Fruit fly (Drosophila melanogaster) whole organism, wandering third instar larva: ENCODE data around the gene ssh.
A peak's percentile ranks its signal among the peaks of the same experiment; 100 is the strongest.

Source experiments
- Abd-B ChIP-seq: fragments of >200 bp; optimal IDR thresholded peaks from 2 replicates; lab custom pipeline; 2017; ENCODE audit warnings: missing biosample characterization, missing genetic modification characterization
- CG32264 ChIP-seq: fragments of 200-800 bp; sonication (Bioruptor generic); optimal IDR thresholded peaks from 2 replicates; lab custom pipeline; 2016; ENCODE audit warnings: missing biosample characterization, missing genetic modification characterization
- CG9705 ChIP-seq: fragments of 200-800 bp; sonication (Bioruptor generic); optimal IDR thresholded peaks from 2 replicates; lab custom pipeline; 2018; ENCODE audit warnings: missing biosample characterization, mild to moderate bottlenecking, missing genetic modification characterization
- Dfd ChIP-seq: fragments of >200 bp; optimal IDR thresholded peaks from 2 replicates; lab custom pipeline; 2017; ENCODE audit warnings: missing biosample characterization, missing genetic modification characterization
- HLH106 ChIP-seq: fragments of 200-800 bp; optimal IDR thresholded peaks from 3 replicates; lab custom pipeline; 2019; ENCODE audit warnings: missing biosample characterization, mild to moderate bottlenecking, missing genetic modification characterization, moderate library complexity
- Hnf4 ChIP-seq: fragments of 200-800 bp; sonication (Bioruptor generic); optimal IDR thresholded peaks from 2 replicates; lab custom pipeline; 2016; ENCODE audit warnings: missing biosample characterization, mild to moderate bottlenecking, missing genetic modification characterization
- Hr78 ChIP-seq: fragments of >200 bp; optimal IDR thresholded peaks from 2 replicates; lab custom pipeline; 2017; ENCODE audit warnings: missing biosample characterization, missing genetic modification characterization
- Hr83 ChIP-seq: fragments of 200-300 bp; sonication (Bioruptor generic); optimal IDR thresholded peaks from 2 replicates; lab custom pipeline; 2016; ENCODE audit warnings: missing biosample characterization, mild to moderate bottlenecking, missing genetic modification characterization, moderate library complexity; ENCODE audit not compliant: poor library complexity, severe bottlenecking
- Jra ChIP-seq: sonication (Bioruptor generic); optimal IDR thresholded peaks from 2 replicates; lab custom pipeline; 2016; ENCODE audit warnings: missing biosample characterization, missing genetic modification characterization
- Myc ChIP-seq: fragments of >200 bp; optimal IDR thresholded peaks from 2 replicates; lab custom pipeline; 2017
- OdsH ChIP-seq: fragments of 200-800 bp; sonication (Bioruptor generic); optimal IDR thresholded peaks from 2 replicates; lab custom pipeline; 2016; ENCODE audit warnings: missing biosample characterization, mild to moderate bottlenecking, missing genetic modification characterization
- Rel ChIP-seq, 2 experiments: fragments of 200-800 bp; sonication (Bioruptor generic) in 1 of 2; optimal IDR thresholded peaks; 2 replicates in 1 of 2; 3 replicates in 1 of 2; lab custom pipeline; 2016 to 2019; ENCODE audit warnings: mild to moderate bottlenecking in 2 of 2, missing biosample characterization in 2 of 2, missing genetic modification characterization in 2 of 2, moderate library complexity in 1 of 2
- Sp1 ChIP-seq: fragments of 200-800 bp; sonication (Bioruptor generic); optimal IDR thresholded peaks from 3 replicates; lab custom pipeline; 2019; ENCODE audit warnings: missing biosample characterization, mild to moderate bottlenecking, missing genetic modification characterization, moderate library complexity
- br ChIP-seq: fragments of 200-800 bp; sonication (Bioruptor generic); optimal IDR thresholded peaks from 2 replicates; lab custom pipeline; 2016; ENCODE audit warnings: missing biosample characterization, missing genetic modification characterization
- brk ChIP-seq: fragments of 200-800 bp; sonication (Bioruptor generic); optimal IDR thresholded peaks from 2 replicates; lab custom pipeline; 2016; ENCODE audit warnings: missing biosample characterization, mild to moderate bottlenecking, missing genetic modification characterization
- dl ChIP-seq, 2 experiments: fragments of 175-275, 200-275 bp in 1 of 2; fragments of 200-275 bp in 1 of 2; sonication (Bioruptor generic); optimal IDR thresholded peaks; lab custom pipeline; 2018; ENCODE audit warnings: mild to moderate bottlenecking in 2 of 2, missing biosample characterization in 2 of 2, missing genetic modification characterization in 2 of 2, moderate library complexity in 2 of 2; ENCODE audit not compliant: partially characterized antibody in 2 of 2, insufficient read depth in 1 of 2
- dmrt93B ChIP-seq: fragments of 200-800 bp; sonication (Bioruptor generic); optimal IDR thresholded peaks from 2 replicates; lab custom pipeline; 2018; ENCODE audit warnings: missing biosample characterization, mild to moderate bottlenecking, missing genetic modification characterization
- dsf ChIP-seq: sonication (Bioruptor generic); optimal IDR thresholded peaks from 2 replicates; lab custom pipeline; 2016; ENCODE audit warnings: missing biosample characterization, missing genetic modification characterization, borderline replicate concordance
- ey ChIP-seq: fragments of 200-800 bp; sonication (Bioruptor generic); optimal IDR thresholded peaks from 2 replicates; lab custom pipeline; 2016; ENCODE audit warnings: missing biosample characterization, missing genetic modification characterization
- foxo ChIP-seq, 2 experiments: fragments of 200-800 bp; sonication (Bioruptor generic); optimal IDR thresholded peaks; 2 replicates in 1 of 2; 3 replicates in 1 of 2; lab custom pipeline; 2016 to 2017; ENCODE audit warnings: missing biosample characterization in 2 of 2, missing genetic modification characterization in 2 of 2
- fru ChIP-seq: fragments of 200-800 bp; sonication (Bioruptor generic); optimal IDR thresholded peaks from 3 replicates; lab custom pipeline; 2016; ENCODE audit warnings: missing biosample characterization, mild to moderate bottlenecking, missing genetic modification characterization
- h ChIP-seq: fragments of 200-800 bp; sonication (Bioruptor generic); optimal IDR thresholded peaks from 3 replicates; lab custom pipeline; 2016; ENCODE audit warnings: missing biosample characterization, mild to moderate bottlenecking, missing genetic modification characterization
- jim ChIP-seq: fragments of 175-275, 200-325 bp; sonication (Bioruptor generic); optimal IDR thresholded peaks from 2 replicates; lab custom pipeline; 2016; ENCODE audit warnings: missing biosample characterization, mild to moderate bottlenecking, missing genetic modification characterization
- lola ChIP-seq: fragments of >200 bp; optimal IDR thresholded peaks from 2 replicates; lab custom pipeline; 2017; ENCODE audit warnings: missing biosample characterization, missing genetic modification characterization
- pan ChIP-seq: fragments of >200 bp; optimal IDR thresholded peaks from 2 replicates; lab custom pipeline; 2017
- psq ChIP-seq: fragments of 200-800 bp; sonication (Bioruptor generic); optimal IDR thresholded peaks from 3 replicates; lab custom pipeline; 2017; ENCODE audit warnings: missing biosample characterization, mild to moderate bottlenecking, missing genetic modification characterization, moderate library complexity
- rgr ChIP-seq: fragments of 200-800 bp; sonication (Bioruptor generic); optimal IDR thresholded peaks from 3 replicates; lab custom pipeline; 2016; ENCODE audit warnings: missing biosample characterization, mild to moderate bottlenecking, missing genetic modification characterization
- sage ChIP-seq: fragments of 200-800 bp; sonication (Bioruptor generic); optimal IDR thresholded peaks from 2 replicates; lab custom pipeline; 2016; ENCODE audit warnings: missing biosample characterization, mild to moderate bottlenecking, missing genetic modification characterization
- sv ChIP-seq: fragments of 200-800 bp; sonication (Bioruptor generic); optimal IDR thresholded peaks from 3 replicates; lab custom pipeline; 2016; ENCODE audit warnings: missing biosample characterization, missing genetic modification characterization
- tai ChIP-seq: sonication (Bioruptor generic); optimal IDR thresholded peaks from 2 replicates; lab custom pipeline; 2016; ENCODE audit warnings: missing biosample characterization, missing genetic modification characterization
- usp ChIP-seq: fragments of >200 bp; optimal IDR thresholded peaks from 2 replicates; lab custom pipeline; 2017; ENCODE audit warnings: missing biosample characterization, missing genetic modification characterization
- woc ChIP-seq: sonication (Bioruptor generic); optimal IDR thresholded peaks from 2 replicates; lab custom pipeline; 2016; ENCODE audit warnings: missing biosample characterization, mild to moderate bottlenecking, missing genetic modification characterization

The ssh gene

DNA sequence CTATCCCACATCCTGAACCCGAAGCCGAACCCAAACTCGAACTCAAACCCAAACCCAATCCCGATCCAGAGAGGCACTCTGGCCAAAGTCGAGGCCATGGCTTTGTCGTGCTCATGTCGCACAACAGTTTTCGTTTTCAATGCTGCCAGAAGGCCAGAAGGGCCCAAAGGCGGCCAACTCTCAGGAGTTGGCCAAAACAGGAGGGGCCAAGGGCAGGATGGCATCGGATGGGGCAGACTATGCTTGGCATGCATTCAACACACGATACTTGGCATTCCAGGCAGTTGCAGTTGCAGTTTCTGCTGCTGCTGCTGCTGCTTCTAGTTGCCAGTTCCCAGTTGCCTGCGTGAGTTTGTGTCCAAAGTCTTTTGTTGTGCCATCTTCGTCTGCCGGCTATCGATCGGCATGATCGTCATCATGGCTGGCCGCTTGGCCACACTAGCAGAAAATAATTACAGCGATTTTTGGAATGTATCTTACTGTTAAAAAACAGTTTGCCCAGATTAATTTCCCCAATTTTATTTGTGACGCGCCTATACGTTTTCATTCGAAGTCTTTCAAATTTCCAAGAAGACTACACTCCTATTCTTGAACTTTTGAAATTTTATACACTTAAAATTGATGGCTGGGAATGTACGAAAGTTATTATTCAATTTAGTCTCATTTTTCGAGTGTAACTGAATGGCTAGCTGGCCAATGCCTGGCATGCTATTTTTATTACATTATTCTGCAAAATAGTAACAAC, 25.7 kb upstream of the ssh start:
- TF ChIP-seq OdsH (no peak), Myc (lab: Kevin White, UChicago) (no peak), Hr83 (GFP tag; lab: Kevin White, UChicago) (no peak), psq (GFP tag; lab: Kevin White, UChicago) (no peak), lola (GFP tag; lab: Kevin White, UChicago) (no peak), fru (no peak), CG9705 (GFP tag; lab: Kevin White, UChicago) (no peak), pan (lab: Kevin White, UChicago) (no peak), foxo (GFP tag; optimal IDR thresholded peaks at IDR 0.05; lab: Kevin White, UChicago) (no peak), dmrt93B (GFP tag; lab: Kevin White, UChicago) (no peak), dl (GFP tag; optimal IDR thresholded peaks at IDR 0.05; lab: Kevin White, UChicago; ENCODE audit: insufficient read depth in 1 of 2, partially characterized antibody in 2 of 2) (no peak), ey (GFP tag; lab: Kevin White, UChicago) (no peak), brk (GFP tag; lab: Kevin White, UChicago) (no peak), dsf (GFP tag; lab: Kevin White, UChicago) (no peak)

- TF ChIP-seq Dfd (GFP tag; lab: Kevin White, UChicago) (no peak), dsf (GFP tag; lab: Kevin White, UChicago) (no peak), rgr (GFP tag; lab: Kevin White, UChicago) (no peak), psq (GFP tag; lab: Kevin White, UChicago) (no peak), pan (lab: Kevin White, UChicago) (no peak)
Observed at dm6 chr3R:24968888-24969287, 24.1 kb upstream of the ssh start.

dm6 chr3R:24968015-24968414, 23.3 kb upstream of the ssh start:
- TF ChIP-seq Jra (GFP tag; lab: Kevin White, UChicago) (no peak), Sp1 (GFP tag; lab: Kevin White, UChicago) (no peak), CG32264 (GFP tag; lab: Kevin White, UChicago) (no peak), OdsH (no peak), lola (GFP tag; lab: Kevin White, UChicago) (no peak), Abd-B (no peak), jim (no peak), brk (GFP tag; lab: Kevin White, UChicago) (no peak), CG9705 (GFP tag; lab: Kevin White, UChicago) (no peak)

dm6 chr3R:24966578-24966977, 21.8 kb upstream of the ssh start:
- TF ChIP-seq Hnf4, result no peak
- TF ChIP-seq woc, result peak; percentile 9

- TF ChIP-seq rgr (GFP tag; lab: Kevin White, UChicago) (no peak), lola (GFP tag; lab: Kevin White, UChicago) (no peak), dl (GFP tag; optimal IDR thresholded peaks at IDR 0.05; lab: Kevin White, UChicago; ENCODE audit: insufficient read depth in 1 of 2, partially characterized antibody in 2 of 2) (no peak), br (GFP tag; lab: Kevin White, UChicago) (no peak), foxo (GFP tag; optimal IDR thresholded peaks at IDR 0.05; lab: Kevin White, UChicago) (no peak), ey (GFP tag; lab: Kevin White, UChicago) (no peak), tai (no peak), Dfd (GFP tag; lab: Kevin White, UChicago) (no peak), CG32264 (GFP tag; lab: Kevin White, UChicago) (no peak), Myc (lab: Kevin White, UChicago) (no peak), sage (GFP tag; lab: Kevin White, UChicago) (no peak)
Observed at dm6 chr3R:24965403-24965802, 20.6 kb upstream of the ssh start.

DNA sequence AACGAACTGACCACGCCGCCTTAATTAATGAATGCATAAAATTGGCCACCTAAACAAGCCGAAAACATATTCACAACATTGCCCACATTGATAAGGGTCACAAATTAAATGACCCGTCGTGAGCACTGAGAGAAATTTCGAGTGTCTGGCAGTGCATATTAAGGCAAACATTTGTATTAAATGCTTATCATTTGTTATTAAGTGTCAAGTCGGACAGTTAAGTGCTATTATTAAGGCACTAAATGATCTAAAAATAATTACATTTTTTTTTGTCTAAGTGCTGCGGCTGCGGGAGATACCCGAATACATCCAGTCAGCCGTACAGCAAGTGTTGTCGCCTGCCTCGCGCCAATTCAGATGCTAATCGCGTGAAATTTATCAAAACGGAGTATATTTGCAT, 17.7 kb upstream of the ssh start:
- TF ChIP-seq Jra (GFP tag; lab: Kevin White, UChicago), result no peak
- TF ChIP-seq Dfd (GFP tag; lab: Kevin White, UChicago), result no peak
- peak; percentile 44 for TF ChIP-seq sv (GFP tag; lab: Kevin White, UChicago)
- peak; percentile 58 for TF ChIP-seq Sp1 (GFP tag; lab: Kevin White, UChicago)
- peak; percentile 80 for TF ChIP-seq h
- TF ChIP-seq Hr78, result no peak
- peak; percentile 16 for TF ChIP-seq brk (GFP tag; lab: Kevin White, UChicago)
- no peak for TF ChIP-seq Rel (GFP tag; optimal IDR thresholded peaks at IDR 0.05; lab: Kevin White, UChicago)
- TF ChIP-seq Rel (tag; optimal IDR thresholded peaks at IDR 0.05; lab: Kevin White, UChicago), result peak; percentile 91
- peak; percentile 9 for TF ChIP-seq sage (GFP tag; lab: Kevin White, UChicago)
- peak; percentile 43 for TF ChIP-seq dmrt93B (GFP tag; lab: Kevin White, UChicago)
- TF ChIP-seq HLH106 (tag; lab: Kevin White, UChicago), result peak; percentile 74
- TF ChIP-seq Hnf4, result peak; percentile 74
- TF ChIP-seq fru, result peak; percentile 70
- peak; percentile 70 for TF ChIP-seq tai
- TF ChIP-seq foxo (GFP tag; optimal IDR thresholded peaks at IDR 0.05; lab: Kevin White, UChicago), result peak in 1 of 2 experiments; percentile 75
- TF ChIP-seq woc, result peak; percentile 47
- TF ChIP-seq dsf (GFP tag; lab: Kevin White, UChicago), result no peak
- no peak for TF ChIP-seq usp (GFP tag; lab: Kevin White, UChicago)
- TF ChIP-seq psq (GFP tag; lab: Kevin White, UChicago), result peak; percentile 46
- TF ChIP-seq CG32264 (GFP tag; lab: Kevin White, UChicago), result peak; percentile 59
- TF ChIP-seq OdsH, result peak; percentile 67
- TF ChIP-seq pan (lab: Kevin White, UChicago), result no peak
- peak; percentile 74 for TF ChIP-seq rgr (GFP tag; lab: Kevin White, UChicago)
- peak; percentile 67 for TF ChIP-seq br (GFP tag; lab: Kevin White, UChicago)
- no peak for TF ChIP-seq dl (GFP tag; optimal IDR thresholded peaks at IDR 0.05; lab: Kevin White, UChicago; ENCODE audit: insufficient read depth in 1 of 2, partially characterized antibody in 2 of 2)
- peak; percentile 72 for TF ChIP-seq ey (GFP tag; lab: Kevin White, UChicago)
- peak; percentile 2 for TF ChIP-seq CG9705 (GFP tag; lab: Kevin White, UChicago)
